Worm (Caenorhabditis elegans): ENCODE measurements around the gene srh-297.

DNA sequence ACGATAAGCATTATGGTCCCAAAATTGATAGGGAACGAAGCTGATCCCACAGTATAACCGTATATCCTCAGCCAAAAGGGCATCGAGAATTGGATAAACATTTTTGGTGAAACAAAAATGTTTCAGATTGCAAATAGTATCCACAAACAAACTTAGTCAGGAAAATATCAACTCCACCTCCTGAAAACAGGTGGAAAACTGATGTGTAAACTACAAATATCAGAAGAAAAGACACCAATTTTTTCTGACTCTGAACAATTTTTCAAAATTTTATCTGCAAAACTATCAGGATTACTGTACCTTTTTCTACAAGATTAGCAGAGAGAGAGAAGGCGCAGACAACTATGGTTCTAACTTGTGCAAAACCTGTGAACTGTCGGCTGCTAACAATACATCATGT, 27.8 kb downstream of the srh-297 start, which contains the start of gene sri-53:
- TF ChIP-seq fos-1 (tag; optimal IDR thresholded peaks at IDR 0.05) (no peak), unc-62 (GFP tag; optimal IDR thresholded peaks at IDR 0.05) (no peak), nhr-237 (tag; optimal IDR thresholded peaks at IDR 0.05) (no peak), ztf-4 (tag; optimal IDR thresholded peaks at IDR 0.05) (no peak), fkh-10 (GFP tag; optimal IDR thresholded peaks at IDR 0.05) (no peak), snpc-4 (tag; optimal IDR thresholded peaks at IDR 0.05) (no peak), nhr-25 (tag; optimal IDR thresholded peaks at IDR 0.05) (no peak), R02D3.7 (tag; optimal IDR thresholded peaks at IDR 0.05) (no peak)

Data from whole organism, L3 larva.